Worm (Caenorhabditis elegans) whole organism, L3 larva: ENCODE measurements around the gene elpc-4.

ENCODE experiments used
- ceh-9 ChIP-seq: sonication (generic microtip); optimal IDR thresholded peaks from 2 replicates; lab custom pipeline; 2018; ENCODE audit warnings: missing biosample characterization, missing genetic modification characterization
- lin-39 ChIP-seq: fragments of 150-350 bp; optimal IDR thresholded peaks from 2 replicates; lab custom pipeline; 2018; ENCODE audit warnings: missing biosample characterization, missing genetic modification reagents, missing genetic modification characterization

- TF ChIP-seq lin-39 (no peak), ceh-9 (tag; lab: Kevin White, UChicago) (no peak)
Observed at ce11 chrIV:8007549-8007948, 9.2 kb upstream of the elpc-4 start.
